Fruit fly (Drosophila melanogaster) whole organism, embryonic: ENCODE measurements around the gene ph-p.
A peak's percentile ranks its signal among the peaks of the same experiment; 100 is the strongest.

Source experiments
- ATbp ChIP-seq: fragments of 200-800 bp; sonication (Bioruptor generic); optimal IDR thresholded peaks from 2 replicates; lab custom pipeline; 2017; ENCODE audit warnings: missing biosample characterization, mild to moderate bottlenecking, missing genetic modification characterization, missing genetic modification reagents
- Aef1 ChIP-seq: fragments of 200-800 bp; sonication (Bioruptor generic); IDR thresholded peaks from 3 replicates; pipeline ENCODE4 v1.3.6; 2022; ENCODE audit warnings: missing biosample characterization, missing genetic modification characterization
- Antp ChIP-seq: fragments of 200-800 bp; sonication (Bioruptor generic); optimal IDR thresholded peaks from 3 replicates; lab custom pipeline; 2016; ENCODE audit warnings: missing biosample characterization, missing genetic modification characterization
- Bdp1 ChIP-seq: fragments of 200-800 bp; sonication (Bioruptor generic); optimal IDR thresholded peaks from 3 replicates; lab custom pipeline; 2016; ENCODE audit warnings: missing biosample characterization, missing genetic modification characterization
- Blimp-1 ChIP-seq: fragments of 200-800 bp; sonication (Bioruptor generic); optimal IDR thresholded peaks from 3 replicates; lab custom pipeline; 2018; ENCODE audit warnings: missing biosample characterization, missing genetic modification characterization, mild to moderate bottlenecking, moderate library complexity, missing genetic modification reagents
- CG10321 ChIP-seq: fragments of 200-800 bp; sonication (Bioruptor generic); IDR thresholded peaks from 2 replicates; pipeline ENCODE4 v1.3.6; 2022; ENCODE audit warnings: missing biosample characterization, missing genetic modification characterization
- CG11456 ChIP-seq: fragments of 200-800 bp; sonication (Bioruptor generic); IDR thresholded peaks from 3 replicates; pipeline ENCODE4 v1.3.6; 2022; ENCODE audit warnings: missing biosample characterization, missing genetic modification characterization
- CG11696 ChIP-seq: fragments of 200-800 bp; sonication (Bioruptor generic); IDR thresholded peaks from 2 replicates; pipeline ENCODE4 v1.3.6; 2022; ENCODE audit warnings: missing biosample characterization, missing genetic modification characterization
- CG11723 ChIP-seq: fragments of 200-800 bp; sonication (Bioruptor generic); optimal IDR thresholded peaks from 2 replicates; lab custom pipeline; 2017; ENCODE audit warnings: missing biosample characterization, mild to moderate bottlenecking, missing genetic modification characterization
- CG13624 ChIP-seq: fragments of 200-800 bp; sonication (Bioruptor generic); optimal IDR thresholded peaks from 2 replicates; lab custom pipeline; 2016; ENCODE audit warnings: missing biosample characterization, missing genetic modification characterization
- CG13894 ChIP-seq: fragments of 200-800 bp; sonication (Bioruptor generic); optimal IDR thresholded peaks from 3 replicates; lab custom pipeline; 2018; ENCODE audit warnings: missing biosample characterization, mild to moderate bottlenecking, missing genetic modification characterization, moderate library complexity
- CG16779 ChIP-seq: fragments of 200-800 bp; sonication (Bioruptor generic); IDR thresholded peaks from 2 replicates; pipeline ENCODE4 v1.3.6; 2022; ENCODE audit warnings: missing biosample characterization, missing genetic modification characterization
- CG2120 ChIP-seq: fragments of 200-800 bp; sonication (Bioruptor generic); optimal IDR thresholded peaks from 3 replicates; lab custom pipeline; 2016; ENCODE audit warnings: missing biosample characterization, missing genetic modification characterization
- CG2678 ChIP-seq: fragments of 200-800 bp; sonication (Bioruptor generic); optimal IDR thresholded peaks from 3 replicates; lab custom pipeline; 2019; ENCODE audit warnings: missing biosample characterization, mild to moderate bottlenecking, missing genetic modification characterization, moderate library complexity
- CG2712 ChIP-seq: fragments of 200-800 bp; optimal IDR thresholded peaks from 3 replicates; lab custom pipeline; 2019; ENCODE audit warnings: missing biosample characterization, mild to moderate bottlenecking, missing genetic modification characterization, moderate library complexity
- CG30403 ChIP-seq: fragments of 200-800 bp; sonication (Bioruptor generic); optimal IDR thresholded peaks from 3 replicates; lab custom pipeline; 2016; ENCODE audit warnings: missing biosample characterization, missing genetic modification characterization
- CG31365 ChIP-seq: fragments of 200-800 bp; sonication (Bioruptor generic); optimal IDR thresholded peaks from 2 replicates; lab custom pipeline; 2018; ENCODE audit warnings: missing biosample characterization, mild to moderate bottlenecking, missing genetic modification characterization
- CG3281 ChIP-seq: fragments of 200-800 bp; sonication (Bioruptor generic); optimal IDR thresholded peaks from 3 replicates; lab custom pipeline; 2017; ENCODE audit warnings: missing biosample characterization, mild to moderate bottlenecking, missing genetic modification characterization
- CG34422 ChIP-seq: fragments of 200-800 bp; sonication (Bioruptor generic); IDR thresholded peaks from 3 replicates; pipeline ENCODE4 v1.3.6; 2022; ENCODE audit warnings: missing biosample characterization, missing genetic modification characterization
- CG5245 ChIP-seq: fragments of 200-800 bp; sonication (Bioruptor generic); optimal IDR thresholded peaks from 3 replicates; lab custom pipeline; 2016; ENCODE audit warnings: missing biosample characterization, missing genetic modification characterization
- CG9817 ChIP-seq: fragments of 200-800 bp; sonication (Bioruptor generic); optimal IDR thresholded peaks from 2 replicates; lab custom pipeline; 2018; ENCODE audit warnings: missing biosample characterization, mild to moderate bottlenecking, missing genetic modification characterization, moderate library complexity
- D19B ChIP-seq: fragments of 200-800 bp; sonication (Bioruptor generic); optimal IDR thresholded peaks from 2 replicates; lab custom pipeline; 2017; ENCODE audit warnings: missing biosample characterization, mild to moderate bottlenecking, missing genetic modification characterization
- HLH54F ChIP-seq: fragments of 200-800 bp; sonication (Bioruptor generic); optimal IDR thresholded peaks from 3 replicates; lab custom pipeline; 2016; ENCODE audit warnings: missing biosample characterization, missing genetic modification characterization
- Lim3 ChIP-seq: fragments of 200-800 bp; sonication (Bioruptor generic); IDR thresholded peaks from 2 replicates; pipeline ENCODE4 v1.3.6; 2022; ENCODE audit warnings: missing biosample characterization, missing genetic modification characterization
- Mad ChIP-seq: fragments of 200-800 bp; sonication (Bioruptor generic); optimal IDR thresholded peaks from 2 replicates; lab custom pipeline; 2016; ENCODE audit warnings: missing biosample characterization, missing genetic modification characterization
- Rx ChIP-seq: fragments of 200-800 bp; sonication (Bioruptor generic); IDR thresholded peaks from 2 replicates; pipeline ENCODE4 v1.3.6; 2022; ENCODE audit warnings: missing biosample characterization, missing genetic modification characterization
- Scr ChIP-seq: fragments of 200-800 bp; sonication (Bioruptor generic); IDR thresholded peaks from 2 replicates; pipeline ENCODE4 v1.3.6; 2022; ENCODE audit warnings: missing biosample characterization, missing genetic modification characterization; ENCODE audit not compliant: partially characterized antibody
- ap ChIP-seq: fragments of 200-800 bp; sonication (Bioruptor generic); IDR thresholded peaks from 2 replicates; pipeline ENCODE4 v1.3.6; 2022; ENCODE audit warnings: missing biosample characterization, missing genetic modification characterization
- ara ChIP-seq: fragments of 200-800 bp; sonication (Bioruptor generic); IDR thresholded peaks from 2 replicates; pipeline ENCODE4 v1.3.6; 2022; ENCODE audit warnings: missing biosample characterization, missing genetic modification characterization
- bowl ChIP-seq: fragments of 200-800 bp; sonication (Bioruptor generic); IDR thresholded peaks from 2 replicates; pipeline ENCODE4 v1.3.6; 2022; ENCODE audit warnings: missing biosample characterization, missing genetic modification characterization
- crc ChIP-seq: fragments of 200-800 bp; sonication (Bioruptor generic); optimal IDR thresholded peaks from 2 replicates; lab custom pipeline; 2016; ENCODE audit warnings: missing biosample characterization, missing genetic modification characterization
- ewg ChIP-seq: fragments of 200-800 bp; sonication (Bioruptor generic); optimal IDR thresholded peaks from 3 replicates; lab custom pipeline; 2017; ENCODE audit warnings: mild to moderate bottlenecking, missing biosample characterization, missing genetic modification reagents, missing genetic modification characterization
- fu2 ChIP-seq: fragments of 200-800 bp; sonication (Bioruptor generic); optimal IDR thresholded peaks from 2 replicates; lab custom pipeline; 2016; ENCODE audit warnings: missing biosample characterization, missing genetic modification characterization
- her ChIP-seq: fragments of 200-800 bp; sonication (Bioruptor generic); optimal IDR thresholded peaks from 2 replicates; lab custom pipeline; 2016; ENCODE audit warnings: missing biosample characterization, missing genetic modification characterization
- jumu ChIP-seq: fragments of 200-800 bp; sonication (Bioruptor generic); optimal IDR thresholded peaks from 3 replicates; lab custom pipeline; 2016; ENCODE audit warnings: missing biosample characterization, missing genetic modification characterization
- lilli ChIP-seq: fragments of 200-800 bp; sonication (Bioruptor generic); optimal IDR thresholded peaks from 3 replicates; lab custom pipeline; 2016; ENCODE audit warnings: missing biosample characterization, missing genetic modification characterization
- maf-S ChIP-seq: fragments of 200-800 bp; sonication (Bioruptor generic); optimal IDR thresholded peaks from 2 replicates; lab custom pipeline; 2016; ENCODE audit warnings: missing biosample characterization, missing genetic modification characterization
- nau ChIP-seq: fragments of 200-800 bp; sonication (Bioruptor generic); optimal IDR thresholded peaks from 3 replicates; lab custom pipeline; 2017; ENCODE audit warnings: missing biosample characterization, mild to moderate bottlenecking, missing genetic modification characterization, missing genetic modification reagents
- odd ChIP-seq: fragments of 200-800 bp; sonication (Bioruptor generic); optimal IDR thresholded peaks from 2 replicates; lab custom pipeline; 2017; ENCODE audit warnings: missing biosample characterization, mild to moderate bottlenecking, missing genetic modification characterization
- otp ChIP-seq: fragments of 200-800 bp; sonication (Bioruptor generic); IDR thresholded peaks from 3 replicates; pipeline ENCODE4, ENCODE4 v1.3.6; 2022; ENCODE audit warnings: missing biosample characterization, missing genetic modification characterization
- pfk ChIP-seq: fragments of 200-800 bp; sonication (Bioruptor generic); optimal IDR thresholded peaks from 2 replicates; lab custom pipeline; 2018; ENCODE audit warnings: missing biosample characterization, mild to moderate bottlenecking, missing genetic modification characterization, moderate library complexity
- pita ChIP-seq: fragments of 200-800 bp; sonication (Bioruptor generic); optimal IDR thresholded peaks from 2 replicates; lab custom pipeline; 2017; ENCODE audit warnings: missing biosample characterization, mild to moderate bottlenecking, missing genetic modification characterization
- slbo ChIP-seq: fragments of 200-800 bp; sonication (Bioruptor generic); IDR thresholded peaks from 2 replicates; pipeline ENCODE4 v1.3.6; 2022; ENCODE audit warnings: missing biosample characterization, missing genetic modification characterization
- sna ChIP-seq: fragments of 200-800 bp; sonication (Bioruptor generic); IDR thresholded peaks from 2 replicates; pipeline ENCODE4 v1.3.6; 2022; ENCODE audit warnings: missing biosample characterization, missing genetic modification characterization; ENCODE audit not compliant: partially characterized antibody
- tgo ChIP-seq: fragments of 200-800 bp; sonication (Bioruptor generic); IDR thresholded peaks from 3 replicates; pipeline ENCODE4 v1.3.6; 2022; ENCODE audit warnings: missing biosample characterization, missing genetic modification characterization
- tx ChIP-seq: fragments of 200-800 bp; sonication (Bioruptor generic); optimal IDR thresholded peaks from 2 replicates; lab custom pipeline; 2016; ENCODE audit warnings: missing biosample characterization, missing genetic modification characterization

Gene ph-p

dm6 chrX:2135868-2136787, 2.0 kb downstream of the ph-p start (continued):
- TF ChIP-seq CG3281 (GFP tag; lab: Kevin White, UChicago), result peak; percentile 30
- TF ChIP-seq CG2712 (tag; lab: Kevin White, UChicago), result no peak
- TF ChIP-seq Blimp-1 (GFP tag; lab: Kevin White, UChicago), result peak; percentile 13
- TF ChIP-seq slbo, result peak; percentile 54
- TF ChIP-seq jumu (GFP tag; lab: Kevin White, UChicago), result peak; percentile 58
- TF ChIP-seq ATbp (GFP tag; lab: Kevin White, UChicago), result peak; percentile 34
- TF ChIP-seq CG13624 (GFP tag; lab: Kevin White, UChicago), result peak; percentile 12
- peak; percentile 39 for TF ChIP-seq lilli
- TF ChIP-seq Bdp1 (GFP tag; lab: Kevin White, UChicago), result no peak
- no peak for TF ChIP-seq bowl
- TF ChIP-seq crc (GFP tag; lab: Kevin White, UChicago), result no peak
- peak; percentile 34 for TF ChIP-seq Antp (GFP tag; lab: Kevin White, UChicago)
- no peak for TF ChIP-seq sna (GFP tag; lab: Robert Waterston, UW)

dm6 chrX:2134965-2135758, 3.0 kb downstream of the ph-p start:
- TF ChIP-seq HLH54F (GFP tag; lab: Kevin White, UChicago) (peak; percentile 77), D19B (peak; percentile 76), maf-S (GFP tag; lab: Kevin White, UChicago) (peak; percentile 76), CG16779 (GFP tag; lab: Robert Waterston, UW) (no peak), CG9817 (peak; percentile 87), otp (peak; percentile 57; the same call in 1 of the 3 replicates), tx (GFP tag; lab: Kevin White, UChicago) (peak; percentile 64), Mad (peak; percentile 64), Aef1 (GFP tag; lab: Robert Waterston, UW) (no peak; the same call in none of the 3 replicates), her (GFP tag; lab: Kevin White, UChicago) (peak; percentile 62), CG2120 (GFP tag; lab: Kevin White, UChicago) (peak; percentile 89), CG13894 (tag; lab: Kevin White, UChicago) (peak; percentile 90), CG11696 (GFP tag; lab: Robert Waterston, UW) (peak; percentile 62), tgo (GFP tag; lab: Robert Waterston, UW) (peak; percentile 87), fu2 (GFP tag; lab: Kevin White, UChicago) (peak; percentile 83), Scr (GFP tag; lab: Robert Waterston, UW) (0 out of 2 replicates have a peak, but pooled peaks have one; percentile 16), odd (GFP tag; lab: Kevin White, UChicago) (peak; percentile 85), CG11456 (GFP tag; lab: Robert Waterston, UW) (peak; percentile 69), CG10321 (GFP tag; lab: Robert Waterston, UW) (peak; percentile 54), CG2678 (tag; lab: Kevin White, UChicago) (peak; percentile 96), CG34422 (GFP tag; lab: Robert Waterston, UW) (peak; percentile 75), CG13624 (GFP tag; lab: Kevin White, UChicago) (peak; percentile 86), ap (peak; percentile 75), CG5245 (peak; percentile 80), ara (GFP tag; lab: Robert Waterston, UW) (peak; percentile 76), Lim3 (peak; percentile 21; the same call in 1 of the 2 replicates), CG31365 (peak; percentile 70), Rx (peak; percentile 65), CG11723 (peak; percentile 83), CG30403 (GFP tag; lab: Kevin White, UChicago) (peak; percentile 89), nau (peak; percentile 88), pita (GFP tag; lab: Kevin White, UChicago) (no peak), pfk (peak; percentile 52), ewg (GFP tag; lab: Kevin White, UChicago) (peak; percentile 68)
